Worm (Caenorhabditis elegans) whole organism, early embryonic: Measurements from ENCODE around the gene M163.22.

ENCODE experiments used
- B0310.2 ChIP-seq: sonication (generic microtip); optimal IDR thresholded peaks from 2 replicates; lab custom pipeline; 2016; ENCODE audit warnings: mild to moderate bottlenecking, missing genetic modification characterization, missing compliant biosample characterization
- ama-1 ChIP-seq: fragments of 150-350 bp; optimal IDR thresholded peaks from 2 replicates; lab custom pipeline; 2014
- flt-1 ChIP-seq: fragments of 200-800 bp; sonication (Bioruptor generic); IDR thresholded peaks from 2 replicates; pipeline ENCODE4 v1.3.6; 2022; ENCODE audit warnings: missing genetic modification characterization, missing compliant biosample characterization
- hmbx-1 ChIP-seq: sonication (generic microtip); optimal IDR thresholded peaks from 2 replicates; lab custom pipeline; 2016; ENCODE audit warnings: mild to moderate bottlenecking, missing genetic modification characterization, missing compliant biosample characterization
- hmg-4 ChIP-seq: fragments of 200-800 bp; sonication (Bioruptor generic); optimal IDR thresholded peaks from 2 replicates; lab custom pipeline; 2018; ENCODE audit warnings: mild to moderate bottlenecking, missing genetic modification characterization, missing compliant biosample characterization
- pes-1 ChIP-seq: fragments of 200-800 bp; sonication (Bioruptor generic); IDR thresholded peaks from 2 replicates; pipeline ENCODE4 v1.3.6; 2022; ENCODE audit warnings: missing genetic modification reagents, missing genetic modification characterization, missing compliant biosample characterization
- scrt-1 ChIP-seq: fragments of 200-800 bp; sonication (Bioruptor generic); IDR thresholded peaks from 2 replicates; pipeline ENCODE4 v1.3.6; 2022; ENCODE audit warnings: missing genetic modification characterization, missing compliant biosample characterization

DNA sequence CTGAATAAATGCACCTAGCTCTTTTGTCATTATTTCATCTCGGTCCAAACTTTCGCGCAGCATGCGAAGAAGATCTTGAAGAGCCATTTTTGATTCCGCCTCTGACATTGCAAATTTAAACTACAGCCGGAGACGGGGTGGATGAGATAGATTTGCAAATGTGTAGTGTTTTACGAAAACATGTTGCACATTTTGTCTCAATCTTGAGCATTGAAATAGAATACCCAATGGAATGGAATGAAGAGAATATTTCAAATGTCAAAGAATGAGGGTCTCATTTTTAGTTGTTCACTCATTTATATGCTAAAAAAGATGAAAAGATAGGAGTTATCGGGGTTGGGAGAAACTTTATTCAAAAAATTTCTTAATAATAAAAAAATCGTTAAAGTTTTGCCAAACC, 10.3 kb upstream of the M163.22 start, which contains the start of gene Y66C5A.1:
- TF ChIP-seq flt-1 (GFP tag; lab: Robert Waterston, UW) (no peak), scrt-1 (GFP tag; lab: Robert Waterston, UW) (no peak), ama-1 (lab: Kevin White, UChicago) (no peak), hmg-4 (GFP tag; lab: Kevin White, UChicago) (no peak), B0310.2 (no peak), hmbx-1 (tag; lab: Kevin White, UChicago) (no peak), pes-1 (GFP tag; lab: Robert Waterston, UW) (no peak)
